Fruit fly (Drosophila melanogaster) whole organism, embryonic: ENCODE results near the gene sesB.

ENCODE experiments used
- Antp ChIP-seq: fragments of 200-800 bp; sonication (Bioruptor generic); optimal IDR thresholded peaks from 3 replicates; lab custom pipeline; 2016; ENCODE audit warnings: missing biosample characterization, missing genetic modification characterization
- Atf3 ChIP-seq: fragments of 200-800 bp; sonication (Bioruptor generic); optimal IDR thresholded peaks from 3 replicates; lab custom pipeline; 2016; ENCODE audit warnings: missing biosample characterization, missing genetic modification characterization
- Bgb ChIP-seq: fragments of 200-800 bp; sonication (Bioruptor generic); IDR thresholded peaks from 2 replicates; pipeline ENCODE4 v1.3.6; 2022; ENCODE audit warnings: missing biosample characterization, missing genetic modification characterization; ENCODE audit not compliant: partially characterized antibody
- CG10431 ChIP-seq: fragments of 200-800 bp; sonication (Bioruptor generic); optimal IDR thresholded peaks from 3 replicates; lab custom pipeline; 2018; ENCODE audit warnings: missing biosample characterization, mild to moderate bottlenecking, missing genetic modification characterization
- CG16779 ChIP-seq: fragments of 200-800 bp; sonication (Bioruptor generic); IDR thresholded peaks from 2 replicates; pipeline ENCODE4 v1.3.6; 2022; ENCODE audit warnings: missing biosample characterization, missing genetic modification characterization
- CG17361 ChIP-seq: fragments of 200-800 bp; sonication (Bioruptor generic); IDR thresholded peaks from 3 replicates; pipeline ENCODE4 v1.3.6; 2022; ENCODE audit warnings: missing biosample characterization, missing genetic modification characterization
- CG17612 ChIP-seq: fragments of 200-800 bp; sonication (Bioruptor generic); IDR thresholded peaks from 2 replicates; pipeline ENCODE4 v1.3.6; 2022; ENCODE audit warnings: missing biosample characterization, missing genetic modification characterization
- CG18599 ChIP-seq: fragments of 200-800 bp; sonication (Bioruptor generic); optimal IDR thresholded peaks from 3 replicates; lab custom pipeline; 2017; ENCODE audit warnings: missing biosample characterization, missing genetic modification characterization, mild to moderate bottlenecking, moderate library complexity, missing genetic modification reagents
- CG3838 ChIP-seq: fragments of 200-800 bp; sonication (Bioruptor generic); optimal IDR thresholded peaks from 3 replicates; lab custom pipeline; 2016; ENCODE audit warnings: missing biosample characterization, missing genetic modification characterization
- CG4424 ChIP-seq: fragments of 200-800 bp; sonication (Bioruptor generic); optimal IDR thresholded peaks from 3 replicates; lab custom pipeline; 2016; ENCODE audit warnings: missing biosample characterization, missing genetic modification characterization
- CG7928 ChIP-seq: fragments of 200-800 bp; sonication (Bioruptor generic); optimal IDR thresholded peaks from 2 replicates; lab custom pipeline; 2017; ENCODE audit warnings: missing biosample characterization, mild to moderate bottlenecking, missing genetic modification characterization
- CG9437 ChIP-seq: fragments of 200-800 bp; sonication (Bioruptor generic); optimal IDR thresholded peaks from 2 replicates; lab custom pipeline; 2018; ENCODE audit warnings: missing biosample characterization, mild to moderate bottlenecking, missing genetic modification characterization
- CG9817 ChIP-seq: fragments of 200-800 bp; sonication (Bioruptor generic); optimal IDR thresholded peaks from 2 replicates; lab custom pipeline; 2018; ENCODE audit warnings: missing biosample characterization, mild to moderate bottlenecking, missing genetic modification characterization, moderate library complexity
- CTCF ChIP-seq: fragments of 200-800 bp; sonication (Bioruptor generic); optimal IDR thresholded peaks from 2 replicates; lab custom pipeline; 2017; ENCODE audit warnings: missing biosample characterization, mild to moderate bottlenecking, missing genetic modification characterization, moderate library complexity
- Doc3 ChIP-seq: fragments of 200-800 bp; sonication (Bioruptor generic); IDR thresholded peaks from 3 replicates; pipeline ENCODE4 v1.3.6; 2022; ENCODE audit warnings: missing biosample characterization, missing genetic modification characterization; ENCODE audit not compliant: partially characterized antibody
- H15 ChIP-seq: fragments of 200-800 bp; sonication (Bioruptor generic); IDR thresholded peaks from 3 replicates; pipeline ENCODE4 v1.3.6; 2022; ENCODE audit warnings: missing biosample characterization, missing genetic modification characterization
- HLHmδ ChIP-seq: fragments of 200-800 bp; sonication (Bioruptor generic); optimal IDR thresholded peaks from 2 replicates; lab custom pipeline; 2018; ENCODE audit warnings: missing biosample characterization, mild to moderate bottlenecking, missing genetic modification characterization, moderate library complexity
- HmgD ChIP-seq: fragments of 200-800 bp; sonication (Bioruptor generic); optimal IDR thresholded peaks from 3 replicates; lab custom pipeline; 2016; ENCODE audit warnings: missing biosample characterization, missing genetic modification characterization
- Hr51 ChIP-seq, 2 experiments: fragments of 200-800 bp; sonication (Bioruptor generic); optimal IDR thresholded peaks; 2 replicates in 1 of 2; 3 replicates in 1 of 2; lab custom pipeline; 2016 to 2018; ENCODE audit warnings: missing biosample characterization in 2 of 2, missing genetic modification characterization in 2 of 2, mild to moderate bottlenecking in 1 of 2, moderate library complexity in 1 of 2
- NC2α ChIP-seq: fragments of 200-800 bp; sonication (Bioruptor generic); optimal IDR thresholded peaks from 2 replicates; lab custom pipeline; 2016; ENCODE audit warnings: missing biosample characterization, missing genetic modification characterization
- Optix ChIP-seq: fragments of 200-800 bp; sonication (Bioruptor generic); IDR thresholded peaks from 3 replicates; pipeline ENCODE4 v1.3.6; 2022; ENCODE audit warnings: missing biosample characterization, missing genetic modification characterization
- PHDP ChIP-seq: fragments of 200-800 bp; sonication (Bioruptor generic); optimal IDR thresholded peaks from 3 replicates; lab custom pipeline; 2018; ENCODE audit warnings: missing biosample characterization, mild to moderate bottlenecking, missing genetic modification characterization, moderate library complexity
- Sox100B ChIP-seq: fragments of 200-800 bp; sonication (Bioruptor generic); optimal IDR thresholded peaks from 3 replicates; lab custom pipeline; 2018; ENCODE audit warnings: missing biosample characterization, mild to moderate bottlenecking, missing genetic modification characterization
- btn ChIP-seq: fragments of 200-800 bp; sonication (Bioruptor generic); optimal IDR thresholded peaks from 2 replicates; lab custom pipeline; 2016; ENCODE audit warnings: missing biosample characterization, missing genetic modification characterization
- cato ChIP-seq: fragments of 200-800 bp; sonication (Bioruptor generic); optimal IDR thresholded peaks from 2 replicates; lab custom pipeline; 2016; ENCODE audit warnings: missing biosample characterization, missing genetic modification characterization, borderline replicate concordance
- caup ChIP-seq: fragments of 200-800 bp; sonication (Bioruptor generic); optimal IDR thresholded peaks from 3 replicates; lab custom pipeline; 2017; ENCODE audit warnings: missing biosample characterization, mild to moderate bottlenecking, missing genetic modification characterization, moderate library complexity; ENCODE audit not compliant: severe bottlenecking
- disco-r ChIP-seq: fragments of 200-800 bp; sonication (Bioruptor generic); optimal IDR thresholded peaks from 2 replicates; lab custom pipeline; 2016; ENCODE audit warnings: missing biosample characterization, missing genetic modification characterization
- dpn ChIP-seq, 2 experiments: fragments of 200-800 bp; sonication (Bioruptor generic); optimal IDR thresholded peaks; 3 replicates each; lab custom pipeline; 2016; ENCODE audit warnings: missing biosample characterization in 2 of 2, missing genetic modification characterization in 2 of 2
- eyg ChIP-seq: fragments of 200-800 bp; sonication (Bioruptor generic); optimal IDR thresholded peaks from 3 replicates; lab custom pipeline; 2016; ENCODE audit warnings: missing biosample characterization, missing genetic modification characterization
- gsb-n ChIP-seq: fragments of 200-800 bp; sonication (Bioruptor generic); optimal IDR thresholded peaks from 3 replicates; lab custom pipeline; 2018; ENCODE audit warnings: missing biosample characterization, mild to moderate bottlenecking, missing genetic modification characterization
- gt ChIP-seq: fragments of 200-800 bp; sonication (Bioruptor generic); IDR thresholded peaks from 2 replicates; pipeline ENCODE4 v1.3.6; 2022; ENCODE audit warnings: missing biosample characterization, missing genetic modification characterization
- lilli ChIP-seq: fragments of 200-800 bp; sonication (Bioruptor generic); optimal IDR thresholded peaks from 3 replicates; lab custom pipeline; 2016; ENCODE audit warnings: missing biosample characterization, missing genetic modification characterization
- lola ChIP-seq, 3 experiments: fragments of >200 bp in 2 of 3; fragments of 200-800 bp in 1 of 3; sonication (Bioruptor generic) in 1 of 3; optimal IDR thresholded peaks; 2 replicates each; lab custom pipeline; 2017 to 2019; ENCODE audit warnings: missing biosample characterization in 3 of 3, missing genetic modification characterization in 3 of 3, mild to moderate bottlenecking in 1 of 3, moderate library complexity in 1 of 3
- luna ChIP-seq: fragments of 200-800 bp; sonication (Bioruptor generic); optimal IDR thresholded peaks from 2 replicates; lab custom pipeline; 2016; ENCODE audit warnings: missing biosample characterization, missing genetic modification characterization
- nerfin-2 ChIP-seq: fragments of 200-800 bp; sonication (Bioruptor generic); IDR thresholded peaks from 2 replicates; pipeline ENCODE4 v1.3.6; 2022; ENCODE audit warnings: missing biosample characterization, missing genetic modification characterization; ENCODE audit not compliant: partially characterized antibody
- oc ChIP-seq: fragments of 200-800 bp; sonication (Bioruptor generic); optimal IDR thresholded peaks from 2 replicates; lab custom pipeline; 2018; ENCODE audit warnings: missing biosample characterization, mild to moderate bottlenecking, missing genetic modification characterization, moderate library complexity
- odd ChIP-seq: fragments of 200-800 bp; sonication (Bioruptor generic); optimal IDR thresholded peaks from 2 replicates; lab custom pipeline; 2017; ENCODE audit warnings: missing biosample characterization, mild to moderate bottlenecking, missing genetic modification characterization
- pho ChIP-seq: fragments of 200-800 bp; sonication (Bioruptor generic); optimal IDR thresholded peaks from 2 replicates; lab custom pipeline; 2016; ENCODE audit warnings: missing biosample characterization, missing genetic modification characterization
- salm ChIP-seq: fragments of 200-800 bp; sonication (Bioruptor generic); optimal IDR thresholded peaks from 2 replicates; lab custom pipeline; 2018; ENCODE audit warnings: missing biosample characterization, mild to moderate bottlenecking, missing genetic modification characterization
- sens-2 ChIP-seq: fragments of 200-800 bp; sonication (Bioruptor generic); IDR thresholded peaks from 2 replicates; pipeline ENCODE4 v1.3.6; 2022; ENCODE audit warnings: missing biosample characterization, missing genetic modification characterization
- seq ChIP-seq: fragments of 200-800 bp; sonication (Bioruptor generic); IDR thresholded peaks from 2 replicates; pipeline ENCODE4 v1.3.6; 2022; ENCODE audit warnings: missing biosample characterization, missing genetic modification characterization
- stc ChIP-seq: fragments of 200-800 bp; sonication (Bioruptor generic); IDR thresholded peaks from 2 replicates; pipeline ENCODE4 v1.3.6; 2022; ENCODE audit warnings: missing biosample characterization, missing genetic modification characterization
- tap ChIP-seq: fragments of 200-800 bp; optimal IDR thresholded peaks from 3 replicates; lab custom pipeline; 2019; ENCODE audit warnings: missing biosample characterization, mild to moderate bottlenecking, missing genetic modification characterization, moderate library complexity
- tio ChIP-seq: fragments of 200-800 bp; sonication (Bioruptor generic); optimal IDR thresholded peaks from 2 replicates; lab custom pipeline; 2017; ENCODE audit warnings: missing biosample characterization, missing genetic modification characterization, inconsistent platforms
- tll ChIP-seq, 2 experiments: fragments of 200-800 bp in 1 of 2; fragments of >200 bp in 1 of 2; sonication (Bioruptor generic) in 1 of 2; optimal IDR thresholded peaks; 2 replicates each; lab custom pipeline; 2017 to 2019; ENCODE audit warnings: missing biosample characterization in 2 of 2, missing genetic modification characterization in 2 of 2, mild to moderate bottlenecking in 1 of 2, moderate library complexity in 1 of 2
- twi ChIP-seq: fragments of 200-800 bp; optimal IDR thresholded peaks from 2 replicates; lab custom pipeline; 2019; ENCODE audit warnings: missing biosample characterization, mild to moderate bottlenecking, missing genetic modification characterization, moderate library complexity
- z ChIP-seq: fragments of 200-800 bp; sonication (Bioruptor generic); IDR thresholded peaks from 3 replicates; pipeline ENCODE4 v1.3.6; 2022; ENCODE audit warnings: missing biosample characterization, missing genetic modification characterization
- zen2 ChIP-seq: fragments of 200-800 bp; sonication (Bioruptor generic); IDR thresholded peaks from 3 replicates; pipeline ENCODE4 v1.3.6; 2022; ENCODE audit warnings: missing biosample characterization, missing genetic modification characterization; ENCODE audit not compliant: partially characterized antibody
- zfh2 ChIP-seq: fragments of 200-800 bp; sonication (Bioruptor generic); optimal IDR thresholded peaks from 2 replicates; lab custom pipeline; 2016; ENCODE audit warnings: missing biosample characterization, missing genetic modification characterization

The sesB gene

DNA sequence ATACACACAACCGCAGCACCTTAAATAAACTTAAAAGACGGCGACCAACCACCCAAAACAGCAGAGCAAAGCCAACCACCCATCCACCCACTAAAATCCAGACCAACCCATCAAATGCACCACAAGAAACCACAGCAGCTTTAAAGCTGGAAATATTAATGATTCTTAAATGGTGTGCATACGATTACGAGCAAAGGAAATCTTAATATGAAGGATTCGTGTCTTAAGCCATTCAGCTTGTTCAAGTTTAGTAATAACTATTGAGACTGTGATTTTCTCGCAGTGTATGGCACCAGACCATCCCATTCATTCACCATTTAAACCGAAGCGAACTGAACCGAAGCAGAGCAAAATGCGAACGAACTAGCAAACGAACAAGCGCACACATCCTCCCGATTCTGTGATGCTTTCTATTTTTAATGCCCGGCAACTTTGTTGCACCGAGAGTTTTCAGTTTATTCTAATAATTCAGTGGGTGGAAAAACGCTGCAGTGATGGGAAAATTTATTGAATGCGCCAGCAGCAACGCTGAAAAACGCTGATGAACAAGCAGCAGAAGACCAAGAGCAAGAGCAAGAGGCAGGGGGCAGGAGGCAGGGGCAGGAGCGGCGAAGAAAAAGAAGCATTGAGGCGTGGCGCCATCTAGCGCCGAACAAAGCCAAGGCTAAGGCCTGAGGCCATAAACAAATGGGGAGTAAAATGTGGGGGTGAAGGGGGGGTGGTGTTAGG is 49.2 kb downstream of the sesB start (continued):
- TF ChIP-seq PHDP (tag; lab: Kevin White, UChicago) (peak; percentile 88), CG17361 (GFP tag; lab: Robert Waterston, UW) (peak; percentile 88), zfh2 (GFP tag; lab: Kevin White, UChicago) (peak; percentile 67), z (GFP tag; lab: Robert Waterston, UW) (peak; percentile 57; the same call in 1 of the 3 replicates), CG9437 (GFP tag; lab: Kevin White, UChicago) (peak; percentile 70), H15 (GFP tag; lab: Robert Waterston, UW) (peak; percentile 88), HmgD (peak; percentile 4), CG3838 (GFP tag; lab: Kevin White, UChicago) (peak; percentile 64), Sox100B (GFP tag; lab: Kevin White, UChicago) (peak; percentile 82), nerfin-2 (GFP tag; lab: Robert Waterston, UW) (no peak), HLHmδ (no peak), lilli (GFP tag; lab: Kevin White, UChicago) (peak; percentile 76), stc (GFP tag; lab: Robert Waterston, UW) (peak; percentile 86), eyg (GFP tag; lab: Kevin White, UChicago) (peak; percentile 83), Optix (GFP tag; lab: Robert Waterston, UW) (peak; percentile 90), CG16779 (GFP tag; lab: Robert Waterston, UW) (0 out of 2 replicates have a peak, but pooled peaks have one; percentile 37), tap (peak; percentile 91), NC2α (GFP tag; lab: Kevin White, UChicago) (peak; percentile 62), caup (GFP tag; lab: Kevin White, UChicago) (peak; percentile 84), CG17612 (no peak), Hr51 (GFP tag; optimal IDR thresholded peaks at IDR 0.05; lab: Kevin White, UChicago) (peak; percentile 71 to 87), twi (tag; lab: Kevin White, UChicago) (peak; percentile 62), disco-r (GFP tag; lab: Kevin White, UChicago) (peak; percentile 43), CG18599 (GFP tag; lab: Kevin White, UChicago) (peak; percentile 94), cato (GFP tag; lab: Kevin White, UChicago) (peak; percentile 40), seq (peak; percentile 80), dpn (GFP tag; optimal IDR thresholded peaks at IDR 0.05; lab: Kevin White, UChicago) (peak; percentile 66 to 76), salm (tag; lab: Kevin White, UChicago) (peak; percentile 81), btn (GFP tag; lab: Kevin White, UChicago) (peak; percentile 86), zen2 (GFP tag; lab: Robert Waterston, UW) (no peak), Bgb (GFP tag; lab: Robert Waterston, UW) (no peak), Antp (GFP tag; lab: Kevin White, UChicago) (peak; percentile 85), CG10431 (GFP tag; lab: Kevin White, UChicago) (peak; percentile 45), gt (peak; percentile 31; the same call in 1 of the 2 replicates), Atf3 (GFP tag; lab: Kevin White, UChicago) (peak; percentile 79), lola (GFP tag; optimal IDR thresholded peaks at IDR 0.05; lab: Kevin White, UChicago) (peak in 1 of 3 experiments; percentile 69), CTCF (GFP tag; lab: Kevin White, UChicago) (peak; percentile 88), Doc3 (GFP tag; lab: Robert Waterston, UW) (no peak), oc (tag; lab: Kevin White, UChicago) (peak; percentile 90), gsb-n (tag; lab: Kevin White, UChicago) (peak; percentile 85), CG9817 (tag; lab: Kevin White, UChicago) (peak; percentile 84), luna (GFP tag; lab: Kevin White, UChicago) (no peak), CG7928 (GFP tag; lab: Kevin White, UChicago) (peak; percentile 33), pho (GFP tag; lab: Kevin White, UChicago) (peak; percentile 80), sens-2 (peak; percentile 86), odd (GFP tag; lab: Kevin White, UChicago) (peak; percentile 61), CG4424 (peak; percentile 72), tll (GFP tag; optimal IDR thresholded peaks at IDR 0.05; lab: Kevin White, UChicago) (no peak), tio (GFP tag; lab: Kevin White, UChicago) (no peak)
